Worm (Caenorhabditis elegans): ENCODE measurements around the gene try-4.

try-4 gene

DNA sequence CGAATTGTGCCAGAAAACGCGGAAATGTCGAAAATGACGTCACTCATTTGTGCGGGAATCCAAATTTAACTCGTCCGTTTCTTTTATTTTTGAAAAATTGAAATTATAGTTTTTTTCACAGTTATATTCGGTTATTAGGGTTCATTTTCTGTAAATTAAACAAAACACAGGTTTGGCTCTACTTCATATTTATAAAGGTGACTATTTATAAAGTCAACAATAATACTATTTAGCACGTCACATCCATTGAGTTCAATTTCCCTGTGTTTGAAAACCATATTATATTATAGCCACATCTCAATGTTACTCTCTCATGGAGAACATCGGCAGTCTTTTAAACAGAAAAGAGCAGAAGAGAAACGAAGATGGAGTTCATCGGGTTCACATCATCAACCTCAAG is 1.7 kb upstream of the try-4 start, which contains the start of gene twk-35:
Gene twk-35 (plus strand): TSS at position 301 of the 400 bp plus-strand sequence.
- TF ChIP-seq unc-86 (tag; optimal IDR thresholded peaks at IDR 0.05) (no peak), dve-1 (tag; optimal IDR thresholded peaks at IDR 0.05) (no peak), zip-5 (tag; optimal IDR thresholded peaks at IDR 0.05) (no peak), unc-3 (GFP tag; conservative IDR thresholded peaks at IDR 0.05) (no peak), unc-3 (tag; optimal IDR thresholded peaks at IDR 0.05) (no peak), C08G9.2 (tag; optimal IDR thresholded peaks at IDR 0.05) (no peak), pax-1 (tag; optimal IDR thresholded peaks at IDR 0.05) (no peak), K09A11.1 (tag; optimal IDR thresholded peaks at IDR 0.05; ENCODE audit: insufficient read depth) (no peak), ceh-30 (tag; optimal IDR thresholded peaks at IDR 0.05) (no peak), ceh-14 (tag; optimal IDR thresholded peaks at IDR 0.05) (no peak), ztf-16 (tag; optimal IDR thresholded peaks at IDR 0.05) (no peak), ets-4 (tag; optimal IDR thresholded peaks at IDR 0.05) (no peak), mec-3 (tag; optimal IDR thresholded peaks at IDR 0.05; ENCODE audit: borderline replicate concordance) (no peak), ceh-18 (tag; optimal IDR thresholded peaks at IDR 0.05) (no peak), ceh-34 (tag; optimal IDR thresholded peaks at IDR 0.05) (no peak)

DNA sequence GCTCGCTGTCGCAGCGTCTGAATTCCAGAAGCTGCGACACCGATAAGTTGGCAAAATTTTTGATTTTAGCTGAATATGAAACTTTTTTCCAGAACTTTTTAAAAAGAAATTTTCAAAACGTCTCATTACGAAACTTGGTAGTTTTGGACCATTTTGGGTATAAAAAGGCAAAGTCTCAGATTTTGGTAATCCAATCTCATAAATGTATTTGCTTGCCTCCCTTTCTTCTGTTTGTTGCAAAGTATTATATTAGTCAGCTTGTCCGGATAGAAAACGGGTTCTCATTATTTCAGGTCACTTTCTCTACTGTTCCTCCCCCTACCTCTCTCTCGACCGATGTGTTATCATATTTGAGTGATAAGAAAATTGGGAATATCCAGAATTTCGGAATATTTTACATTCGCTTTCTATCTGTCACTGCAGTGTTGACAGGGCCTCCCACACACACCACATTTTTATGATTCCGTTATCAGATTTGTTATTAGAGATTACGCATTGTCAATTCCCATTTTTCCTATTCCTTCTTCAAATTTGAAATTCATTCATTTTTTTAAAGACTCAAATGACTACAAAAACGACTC is 7.3 kb downstream of the try-4 start, which contains the start of gene F31D4.5:
Gene F31D4.5 (plus strand): TSS at position 491 of the 581 bp plus-strand sequence.
- TF ChIP-seq unc-42 (tag; optimal IDR thresholded peaks at IDR 0.05) (peak; percentile 39), elt-2 (tag; optimal IDR thresholded peaks at IDR 0.05) (peak; percentile 31), mec-3 (tag; optimal IDR thresholded peaks at IDR 0.05; ENCODE audit: borderline replicate concordance) (no peak)

DNA sequence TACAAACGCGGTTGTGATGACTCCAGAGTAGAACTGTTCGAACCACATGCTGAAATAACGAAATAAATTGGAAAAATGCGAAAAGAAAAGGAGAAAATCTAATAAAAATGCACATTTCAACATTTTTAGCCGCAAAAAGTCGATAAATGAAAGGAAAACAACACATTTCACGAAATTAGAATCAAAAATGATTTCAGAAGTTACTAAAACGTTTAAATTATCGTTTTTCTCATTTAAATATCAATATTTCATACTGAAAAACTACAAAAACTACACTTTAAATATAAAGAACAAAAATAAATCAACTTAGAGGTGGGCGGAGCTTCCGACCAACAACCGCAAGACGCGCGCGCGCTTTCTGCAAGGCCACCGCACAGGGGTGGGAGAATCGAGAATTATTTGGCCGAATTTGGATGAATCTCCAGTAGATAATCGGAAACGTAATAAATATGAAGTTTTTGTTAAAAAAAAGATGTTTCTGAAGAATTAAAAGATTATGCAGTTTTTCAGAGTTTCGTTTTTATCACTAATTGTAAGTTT is 9.0 kb downstream of the try-4 start, which contains the start of gene ndua-1:
Gene ndua-1 (minus strand): TSS at position 51 of the 540 bp plus-strand sequence.
- TF ChIP-seq tbx-2 (tag; optimal IDR thresholded peaks at IDR 0.05): peak; percentile 33
- TF ChIP-seq hlh-13 (GFP tag; optimal IDR thresholded peaks at IDR 0.05): no peak
- peak; percentile 73 for TF ChIP-seq unc-42 (tag; optimal IDR thresholded peaks at IDR 0.05)
- no peak for TF ChIP-seq pag-3 (tag; optimal IDR thresholded peaks at IDR 0.05; ENCODE audit: borderline replicate concordance)
- TF ChIP-seq lim-6 (tag; optimal IDR thresholded peaks at IDR 0.05): no peak
- no peak for TF ChIP-seq hlh-6 (tag; optimal IDR thresholded peaks at IDR 0.05)
- no peak for TF ChIP-seq hlh-8 (tag; optimal IDR thresholded peaks at IDR 0.05)
- no peak for TF ChIP-seq fkh-10 (GFP tag; optimal IDR thresholded peaks at IDR 0.05)
- TF ChIP-seq T23F11.4 (GFP tag; optimal IDR thresholded peaks at IDR 0.05): no peak
- no peak for TF ChIP-seq hlh-15 (tag; optimal IDR thresholded peaks at IDR 0.05)
- TF ChIP-seq npax-4 (tag; optimal IDR thresholded peaks at IDR 0.05): no peak
- TF ChIP-seq sox-2 (GFP tag; IDR thresholded peaks at IDR 0.05): no peak
- TF ChIP-seq ceh-19 (GFP tag; optimal IDR thresholded peaks at IDR 0.05): no peak
- TF ChIP-seq sox-4 (tag; optimal IDR thresholded peaks at IDR 0.05): no peak
- no peak for TF ChIP-seq ceh-18 (tag; optimal IDR thresholded peaks at IDR 0.05)
- TF ChIP-seq hlh-30 (tag; optimal IDR thresholded peaks at IDR 0.05; ENCODE audit: insufficient read depth): no peak
- no peak for TF ChIP-seq nhr-232 (tag; optimal IDR thresholded peaks at IDR 0.05)
- TF ChIP-seq ceh-48 (tag; optimal IDR thresholded peaks at IDR 0.05): no peak
- TF ChIP-seq fax-1 (tag; optimal IDR thresholded peaks at IDR 0.05): no peak
- peak; percentile 13 for TF ChIP-seq ref-2 (tag; optimal IDR thresholded peaks at IDR 0.05)
- TF ChIP-seq C38D4.7 (GFP tag; optimal IDR thresholded peaks at IDR 0.05): no peak
- peak; percentile 20 for TF ChIP-seq ztf-16 (tag; optimal IDR thresholded peaks at IDR 0.05)
- no peak for TF ChIP-seq ceh-6 (GFP tag; optimal IDR thresholded peaks at IDR 0.05)
- no peak for TF ChIP-seq K09A11.1 (tag; optimal IDR thresholded peaks at IDR 0.05; ENCODE audit: insufficient read depth)
- TF ChIP-seq ceh-2 (tag; optimal IDR thresholded peaks at IDR 0.05): no peak
- no peak for TF ChIP-seq lin-11 (tag; optimal IDR thresholded peaks at IDR 0.05)
- peak; percentile 9 for TF ChIP-seq elt-2 (tag; optimal IDR thresholded peaks at IDR 0.05)
- TF ChIP-seq pqm-1 (tag; optimal IDR thresholded peaks at IDR 0.05): no peak
- TF ChIP-seq nfya-1 (tag; optimal IDR thresholded peaks at IDR 0.05): peak; percentile 37
- peak; percentile 52 for TF ChIP-seq ceh-31 (tag; optimal IDR thresholded peaks at IDR 0.05)
- TF ChIP-seq ceh-24 (tag; optimal IDR thresholded peaks at IDR 0.05): no peak
- no peak for TF ChIP-seq che-1 (tag; optimal IDR thresholded peaks at IDR 0.05)
- TF ChIP-seq gmeb-2 (tag; optimal IDR thresholded peaks at IDR 0.05): no peak
- TF ChIP-seq ceh-30 (tag; optimal IDR thresholded peaks at IDR 0.05): no peak
- no peak for TF ChIP-seq syd-9 (tag; optimal IDR thresholded peaks at IDR 0.05)
- no peak for TF ChIP-seq pros-1 (tag; optimal IDR thresholded peaks at IDR 0.05)
